Worm (Caenorhabditis elegans) whole organism, L2 larva: ENCODE results near the gene T04A6.3.

ENCODE experiments used
- ama-1 ChIP-seq: fragments of 150-350 bp; optimal IDR thresholded peaks from 2 replicates; lab custom pipeline; 2018; ENCODE audit warnings: inconsistent platforms
- ceh-82 ChIP-seq: fragments of 150-350 bp; optimal IDR thresholded peaks from 2 replicates; lab custom pipeline; 2014; ENCODE audit warnings: missing biosample characterization, missing genetic modification characterization
- nhr-12 ChIP-seq: fragments of 150-350 bp; optimal IDR thresholded peaks from 2 replicates; lab custom pipeline; 2014; ENCODE audit warnings: missing biosample characterization, missing genetic modification characterization
- nhr-21 ChIP-seq: fragments of 150-350 bp; optimal IDR thresholded peaks from 2 replicates; lab custom pipeline; 2014; ENCODE audit warnings: missing biosample characterization, missing genetic modification characterization
- nhr-25 ChIP-seq: fragments of 150-350 bp; sonication (generic microtip); optimal IDR thresholded peaks from 3 replicates; lab custom pipeline; 2014; ENCODE audit warnings: missing biosample characterization, missing genetic modification characterization
- unc-39 ChIP-seq: fragments of 150-350 bp; optimal IDR thresholded peaks from 2 replicates; lab custom pipeline; 2014; ENCODE audit warnings: missing biosample characterization, missing genetic modification characterization
- ztf-11 ChIP-seq: sonication (generic microtip); optimal IDR thresholded peaks from 2 replicates; lab custom pipeline; 2017; ENCODE audit warnings: missing biosample characterization, missing genetic modification characterization
- ztf-4 ChIP-seq: fragments of 150-350 bp; optimal IDR thresholded peaks from 2 replicates; lab custom pipeline; 2014; ENCODE audit warnings: missing biosample characterization, missing genetic modification characterization

DNA sequence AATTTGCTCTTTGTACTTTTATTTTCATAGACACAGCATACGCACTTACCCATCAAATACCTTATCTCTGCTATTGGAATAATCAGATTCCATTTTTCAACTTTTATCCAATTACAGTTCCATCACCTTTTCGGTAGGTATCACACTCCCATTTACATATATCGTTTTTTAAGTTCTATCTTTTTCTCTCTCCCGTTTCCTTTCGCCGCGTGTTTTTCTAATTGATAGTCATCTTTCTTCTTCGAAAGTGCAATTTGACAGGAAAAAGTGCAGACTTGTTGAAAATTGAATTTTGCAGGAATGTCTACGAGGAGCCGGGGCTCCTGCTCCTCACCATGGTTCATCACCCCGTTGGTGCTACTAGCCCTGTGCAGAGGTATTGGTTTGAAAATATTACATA is 17.0 kb upstream of the T04A6.3 start, which contains the start of gene fbn-1:
- TF ChIP-seq ama-1 (lab: Kevin White, UChicago) (no peak), nhr-12 (tag; lab: Kevin White, UChicago) (no peak), ztf-4 (tag; lab: Kevin White, UChicago) (no peak), nhr-25 (tag; lab: Kevin White, UChicago) (no peak), unc-39 (no peak), ztf-11 (tag; lab: Kevin White, UChicago) (no peak), nhr-21 (tag; lab: Kevin White, UChicago) (no peak), ceh-82 (no peak)
